Worm (Caenorhabditis elegans) whole organism, early embryonic: ENCODE results near the gene gex-5.
"Not testable (repeated sequence)": the region's sequence is repeated elsewhere in the genome, so short reads cannot be mapped to it uniquely, and the experiment has no call there.

Experiments used
- B0310.2 ChIP-seq: sonication (generic microtip); optimal IDR thresholded peaks from 2 replicates; lab custom pipeline; 2016; ENCODE audit warnings: mild to moderate bottlenecking, missing genetic modification characterization, missing compliant biosample characterization
- aly-1 ChIP-seq: sonication (generic microtip); optimal IDR thresholded peaks from 2 replicates; lab custom pipeline; 2016; ENCODE audit warnings: missing genetic modification characterization, missing compliant biosample characterization
- ama-1 ChIP-seq: fragments of 150-350 bp; optimal IDR thresholded peaks from 2 replicates; lab custom pipeline; 2014
- ceh-13 ChIP-seq: fragments of 200-800 bp; sonication (Bioruptor generic); optimal IDR thresholded peaks from 2 replicates; lab custom pipeline; 2018; ENCODE audit warnings: mild to moderate bottlenecking, missing genetic modification characterization, missing compliant biosample characterization
- ceh-36 ChIP-seq: sonication (generic microtip); optimal IDR thresholded peaks from 2 replicates; lab custom pipeline; 2016; ENCODE audit warnings: missing genetic modification characterization, inconsistent platforms, missing compliant biosample characterization
- ets-7 ChIP-seq: sonication (generic microtip); optimal IDR thresholded peaks from 2 replicates; lab custom pipeline; 2016; ENCODE audit warnings: missing genotype, missing genetic modification characterization, missing compliant biosample characterization
- flt-1 ChIP-seq: fragments of 200-800 bp; sonication (Bioruptor generic); IDR thresholded peaks from 2 replicates; pipeline ENCODE4 v1.3.6; 2022; ENCODE audit warnings: missing genetic modification characterization, missing compliant biosample characterization
- hmg-4 ChIP-seq: fragments of 200-800 bp; sonication (Bioruptor generic); optimal IDR thresholded peaks from 2 replicates; lab custom pipeline; 2018; ENCODE audit warnings: mild to moderate bottlenecking, missing genetic modification characterization, missing compliant biosample characterization
- hnd-1 ChIP-seq: sonication (generic microtip); optimal IDR thresholded peaks from 2 replicates; lab custom pipeline; 2016; ENCODE audit warnings: missing genetic modification characterization, missing compliant biosample characterization
- pes-1 ChIP-seq: fragments of 200-800 bp; sonication (Bioruptor generic); IDR thresholded peaks from 2 replicates; pipeline ENCODE4 v1.3.6; 2022; ENCODE audit warnings: missing genetic modification reagents, missing genetic modification characterization, missing compliant biosample characterization
- scrt-1 ChIP-seq: fragments of 200-800 bp; sonication (Bioruptor generic); IDR thresholded peaks from 2 replicates; pipeline ENCODE4 v1.3.6; 2022; ENCODE audit warnings: missing genetic modification characterization, missing compliant biosample characterization
- sea-1 ChIP-seq: fragments of 200-800 bp; sonication (Bioruptor generic); conservative IDR thresholded peaks from 2 replicates; pipeline ENCODE4 v1.3.6; 2022; ENCODE audit warnings: missing genetic modification characterization, missing compliant biosample characterization
- tbx-37 ChIP-seq: fragments of 200-800 bp; sonication (Bioruptor generic); conservative IDR thresholded peaks from 2 replicates; pipeline ENCODE4 v1.3.6; 2022; ENCODE audit warnings: missing genetic modification reagents, missing genetic modification characterization, missing compliant biosample characterization
- tra-4 ChIP-seq: sonication (generic microtip); optimal IDR thresholded peaks from 2 replicates; lab custom pipeline; 2017; ENCODE audit warnings: missing genetic modification characterization, missing compliant biosample characterization

DNA sequence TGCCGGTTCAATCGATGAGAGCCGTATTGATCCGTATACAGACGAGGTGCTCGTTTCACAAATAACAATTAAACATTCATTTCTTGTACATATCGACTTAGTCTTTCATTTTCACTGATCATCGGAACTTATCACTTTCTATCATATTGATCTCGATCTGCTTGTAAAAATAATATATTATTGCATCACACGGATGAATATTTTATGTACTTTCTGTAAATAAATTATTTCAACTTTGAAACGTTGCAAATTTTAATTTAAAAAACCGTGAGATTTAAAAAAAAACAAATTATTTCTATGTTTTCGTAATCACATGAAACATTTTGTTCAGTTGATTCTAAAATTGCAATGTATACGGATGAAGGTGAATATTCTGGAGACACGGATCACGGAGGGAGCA is 39.2 kb downstream of the gex-5 start, which contains the start of gene twk-6:
- TF ChIP-seq sea-1 (GFP tag; lab: Robert Waterston, UW); aly-1 (tag; lab: Kevin White, UChicago); scrt-1 (GFP tag; lab: Robert Waterston, UW); flt-1 (GFP tag; lab: Robert Waterston, UW); tra-4 (tag; lab: Kevin White, UChicago); hmg-4 (GFP tag; lab: Kevin White, UChicago); ama-1; ceh-13 (GFP tag; lab: Kevin White, UChicago); hnd-1 (tag; lab: Kevin White, UChicago); pes-1 (GFP tag; lab: Robert Waterston, UW); B0310.2 (tag; lab: Kevin White, UChicago); tbx-37 (GFP tag; lab: Robert Waterston, UW); ets-7 (tag; lab: Kevin White, UChicago); ceh-36 (tag; lab: Kevin White, UChicago): not testable (repeated sequence)
